Worm (Caenorhabditis elegans): ENCODE data around the gene Y62E10A.3.

ce11 chrIV:13393246-13393716 is 33.2 kb upstream of the Y62E10A.3 start:
- TF ChIP-seq nhr-47 (tag; optimal IDR thresholded peaks at IDR 0.05) (peak; percentile 18), nhr-90 (tag; optimal IDR thresholded peaks at IDR 0.05; ENCODE audit: poor library complexity) (peak; percentile 73), hpl-2 (GFP tag; optimal IDR thresholded peaks at IDR 0.05) (no peak), ama-1 (optimal IDR thresholded peaks at IDR 0.05) (no peak), zag-1 (tag; optimal IDR thresholded peaks at IDR 0.05) (no peak)
